Worm (Caenorhabditis elegans) whole organism, young adult: Measurements from ENCODE around the gene F53F4.11.

Source experiments
- B0261.1 ChIP-seq: sonication (generic microtip); optimal IDR thresholded peaks from 2 replicates; lab custom pipeline; 2016; ENCODE audit warnings: mild to moderate bottlenecking, missing genetic modification characterization, moderate library complexity, missing compliant biosample characterization
- B0336.3 ChIP-seq: fragments of 200-800 bp; sonication (Bioruptor generic); IDR thresholded peaks from 2 replicates; pipeline ENCODE4 v1.3.6; 2022; ENCODE audit warnings: missing genetic modification characterization, missing compliant biosample characterization
- C17E4.6 ChIP-seq: fragments of 200-800 bp; sonication (Bioruptor generic); IDR thresholded peaks from 2 replicates; pipeline ENCODE4 v1.3.6; 2022; ENCODE audit warnings: missing genetic modification reagents, missing genetic modification characterization, missing compliant biosample characterization
- F22D6.2 ChIP-seq: sonication (generic microtip); optimal IDR thresholded peaks from 2 replicates; lab custom pipeline; 2016; ENCODE audit warnings: mild to moderate bottlenecking, missing genetic modification characterization, missing compliant biosample characterization
- F33H1.4 ChIP-seq: fragments of 200-800 bp; sonication (Bioruptor generic); IDR thresholded peaks from 2 replicates; pipeline ENCODE4 v1.3.6; 2022; ENCODE audit warnings: missing genetic modification reagents, missing genetic modification characterization, missing compliant biosample characterization
- F37B4.10 ChIP-seq: fragments of 200-800 bp; sonication (Bioruptor generic); IDR thresholded peaks from 2 replicates; pipeline ENCODE4 v1.3.6; 2022; ENCODE audit warnings: missing genetic modification characterization, missing compliant biosample characterization
- F39B2.1 ChIP-seq: fragments of 200-800 bp; sonication (Bioruptor generic); IDR thresholded peaks from 2 replicates; pipeline ENCODE4 v1.3.6; 2022; ENCODE audit warnings: missing genetic modification reagents, missing genetic modification characterization, missing compliant biosample characterization
- F49E8.2 ChIP-seq: sonication (generic microtip); optimal IDR thresholded peaks from 3 replicates; lab custom pipeline; 2017; ENCODE audit warnings: missing genetic modification characterization, mild to moderate bottlenecking, missing compliant biosample characterization, antibody characterized with exemption, moderate library complexity; ENCODE audit not compliant: insufficient read depth
- F55B11.4 ChIP-seq: sonication (generic microtip); optimal IDR thresholded peaks from 2 replicates; lab custom pipeline; 2016; ENCODE audit warnings: missing compliant biosample characterization, missing genetic modification characterization, borderline replicate concordance; ENCODE audit not compliant: insufficient read depth
- K11D2.4 ChIP-seq: fragments of 200-800 bp; sonication (Bioruptor generic); IDR thresholded peaks from 2 replicates; pipeline ENCODE4 v1.3.6; 2022; ENCODE audit warnings: missing genetic modification reagents, missing genetic modification characterization, missing compliant biosample characterization
- T07F8.4 ChIP-seq: sonication (generic microtip); optimal IDR thresholded peaks from 2 replicates; lab custom pipeline; 2016; ENCODE audit warnings: mild to moderate bottlenecking, missing genetic modification characterization, moderate library complexity, missing compliant biosample characterization
- Y56A3A.18 ChIP-seq: fragments of 200-800 bp; sonication (Bioruptor generic); IDR thresholded peaks from 2 replicates; pipeline ENCODE4 v1.3.6; 2022; ENCODE audit warnings: missing genetic modification reagents, missing genetic modification characterization, missing compliant biosample characterization
- Y79H2A.3 ChIP-seq: fragments of 200-800 bp; sonication (Bioruptor generic); conservative IDR thresholded peaks from 2 replicates; pipeline ENCODE4 v1.3.6; 2022; ENCODE audit warnings: missing genetic modification reagents, missing genetic modification characterization, missing compliant biosample characterization
- Y95B8A.8 ChIP-seq: fragments of 200-800 bp; sonication (Bioruptor generic); IDR thresholded peaks from 2 replicates; pipeline ENCODE4 v1.3.6; 2022; ENCODE audit warnings: missing genetic modification reagents, missing genetic modification characterization, missing compliant biosample characterization
- ZK185.1 ChIP-seq: sonication (generic microtip); optimal IDR thresholded peaks from 2 replicates; lab custom pipeline; 2016; ENCODE audit warnings: mild to moderate bottlenecking, missing genetic modification characterization, missing compliant biosample characterization; ENCODE audit not compliant: poor library complexity, severe bottlenecking
- akir-1 ChIP-seq: fragments of 200-800 bp; sonication (Bioruptor generic); optimal IDR thresholded peaks from 2 replicates; lab custom pipeline; 2018; ENCODE audit warnings: mild to moderate bottlenecking, missing genetic modification characterization, moderate library complexity, missing compliant biosample characterization
- ama-1 ChIP-seq, 3 experiments: fragments of 150-350 bp in 1 of 3; sonication (generic microtip) in 2 of 3; optimal IDR thresholded peaks; 2 replicates each; lab custom pipeline; 2014 to 2018; ENCODE audit warnings: missing biosample characterization in 2 of 3, missing genetic modification characterization in 2 of 3, missing genetic modification reagents in 2 of 3
- ceh-100 ChIP-seq: fragments of 200-800 bp; sonication (Bioruptor generic); IDR thresholded peaks from 2 replicates; pipeline ENCODE4 v1.3.6; 2022; ENCODE audit warnings: missing genetic modification reagents, missing genetic modification characterization, missing compliant biosample characterization
- ceh-27 ChIP-seq: fragments of 200-800 bp; sonication (Bioruptor generic); optimal IDR thresholded peaks from 2 replicates; lab custom pipeline; 2018; ENCODE audit warnings: mild to moderate bottlenecking, missing genetic modification characterization, moderate library complexity, missing compliant biosample characterization
- ceh-40 ChIP-seq: fragments of 200-800 bp; sonication (Bioruptor generic); IDR thresholded peaks from 2 replicates; pipeline ENCODE4 v1.3.6; 2022; ENCODE audit warnings: missing genetic modification characterization, missing compliant biosample characterization
- ceh-79 ChIP-seq: sonication (generic microtip); optimal IDR thresholded peaks from 2 replicates; lab custom pipeline; 2017; ENCODE audit warnings: mild to moderate bottlenecking, missing genetic modification characterization, missing compliant biosample characterization
- die-1 ChIP-seq: sonication (generic microtip); optimal IDR thresholded peaks from 2 replicates; lab custom pipeline; 2016; ENCODE audit warnings: missing genotype, mild to moderate bottlenecking, missing genetic modification characterization, missing compliant biosample characterization
- dox-1 ChIP-seq: fragments of 200-800 bp; sonication (Bioruptor generic); IDR thresholded peaks from 2 replicates; pipeline ENCODE4 v1.3.6; 2022; ENCODE audit warnings: missing genetic modification reagents, missing genetic modification characterization, missing compliant biosample characterization
- egrh-3 ChIP-seq: fragments of 200-800 bp; sonication (Bioruptor generic); IDR thresholded peaks from 2 replicates; pipeline ENCODE4 v1.3.6; 2022; ENCODE audit warnings: missing genetic modification reagents, missing genetic modification characterization, missing compliant biosample characterization
- ekl-4 ChIP-seq: fragments of 200-800 bp; sonication (Bioruptor generic); IDR thresholded peaks from 2 replicates; pipeline ENCODE4 v1.3.6; 2022; ENCODE audit warnings: missing genetic modification reagents, missing genetic modification characterization, missing compliant biosample characterization
- fkh-3 ChIP-seq: sonication (generic microtip); optimal IDR thresholded peaks from 2 replicates; lab custom pipeline; 2016; ENCODE audit warnings: mild to moderate bottlenecking, missing genetic modification characterization, missing compliant biosample characterization
- him-1 ChIP-seq: sonication (generic microtip); optimal IDR thresholded peaks from 2 replicates; lab custom pipeline; 2016; ENCODE audit warnings: missing genotype, missing genetic modification reagents, missing genetic modification characterization, missing compliant biosample characterization
- lag-1 ChIP-seq: fragments of 200-800 bp; sonication (Bioruptor generic); IDR thresholded peaks from 2 replicates; pipeline ENCODE4 v1.3.6; 2022; ENCODE audit warnings: missing genetic modification reagents, missing genetic modification characterization, missing compliant biosample characterization
- lin-40 ChIP-seq: sonication (generic microtip); optimal IDR thresholded peaks from 2 replicates; lab custom pipeline; 2016; ENCODE audit warnings: missing genetic modification characterization, mild to moderate bottlenecking, missing compliant biosample characterization, missing genotype, missing genetic modification reagents
- lsy-27 ChIP-seq: sonication (generic microtip); optimal IDR thresholded peaks from 2 replicates; lab custom pipeline; 2017; ENCODE audit warnings: missing genetic modification characterization, mild to moderate bottlenecking, missing compliant biosample characterization, antibody characterized with exemption, missing genotype, borderline replicate concordance; ENCODE audit not compliant: insufficient read depth
- mel-28 ChIP-seq: sonication (generic microtip); optimal IDR thresholded peaks from 2 replicates; lab custom pipeline; 2016; ENCODE audit warnings: borderline replicate concordance, mild to moderate bottlenecking, missing genetic modification characterization, missing compliant biosample characterization
- nfya-2 ChIP-seq: fragments of 200-800 bp; sonication (Bioruptor generic); IDR thresholded peaks from 2 replicates; pipeline ENCODE4 v1.3.6; 2022; ENCODE audit warnings: missing genetic modification reagents, missing genetic modification characterization, missing compliant biosample characterization
- pbrm-1 ChIP-seq: fragments of 200-800 bp; sonication (Bioruptor generic); IDR thresholded peaks from 2 replicates; pipeline ENCODE4 v1.3.6; 2022; ENCODE audit warnings: missing genetic modification reagents, missing genetic modification characterization, missing compliant biosample characterization
- rpc-1 ChIP-seq, 2 experiments: fragments of 150-350 bp in 1 of 2; sonication (generic microtip) in 1 of 2; optimal IDR thresholded peaks; 2 replicates each; lab custom pipeline; 2014 to 2018; ENCODE audit warnings: missing biosample characterization in 1 of 2, missing genetic modification characterization in 1 of 2, missing genetic modification reagents in 1 of 2, missing genotype in 1 of 2
- sdz-38 ChIP-seq: sonication (generic microtip); optimal IDR thresholded peaks from 2 replicates; lab custom pipeline; 2016; ENCODE audit warnings: missing genotype, missing genetic modification characterization, missing compliant biosample characterization
- snpc-1.3 ChIP-seq: sonication (generic microtip); optimal IDR thresholded peaks from 2 replicates; lab custom pipeline; 2017; ENCODE audit warnings: missing genetic modification characterization, mild to moderate bottlenecking, missing compliant biosample characterization, antibody characterized with exemption, moderate library complexity, missing genotype, missing genetic modification reagents; ENCODE audit not compliant: insufficient read depth
- snpc-4 ChIP-seq, 5 experiments: fragments of 150-350 bp in 1 of 5; sonication (generic microtip) in 4 of 5; optimal IDR thresholded peaks; 2 replicates each; lab custom pipeline; 2014 to 2018; ENCODE audit warnings: missing genetic modification characterization in 5 of 5, missing biosample characterization in 3 of 5, antibody characterized with exemption in 2 of 5, mild to moderate bottlenecking in 2 of 5, missing compliant biosample characterization in 2 of 5, missing genotype in 2 of 5, moderate library complexity in 2 of 5, missing genetic modification reagents in 1 of 5
- somi-1 ChIP-seq: fragments of 200-800 bp; sonication (Bioruptor generic); optimal IDR thresholded peaks from 2 replicates; lab custom pipeline; 2018; ENCODE audit warnings: mild to moderate bottlenecking, missing genetic modification characterization, missing compliant biosample characterization
- sptf-2 ChIP-seq: fragments of 200-800 bp; sonication (Bioruptor generic); optimal IDR thresholded peaks from 2 replicates; lab custom pipeline; 2018; ENCODE audit warnings: mild to moderate bottlenecking, missing genetic modification characterization, missing compliant biosample characterization
- tbp1 ChIP-seq: fragments of 200-800 bp; sonication (Bioruptor generic); optimal IDR thresholded peaks from 2 replicates; lab custom pipeline; 2018; ENCODE audit warnings: mild to moderate bottlenecking, missing genetic modification characterization, missing compliant biosample characterization
- zfh-2 ChIP-seq: fragments of 200-800 bp; sonication (Bioruptor generic); conservative IDR thresholded peaks from 2 replicates; pipeline ENCODE4 v1.3.6; 2022; ENCODE audit warnings: missing genetic modification reagents, missing genetic modification characterization, missing compliant biosample characterization
- ztf-18 ChIP-seq: sonication (generic microtip); optimal IDR thresholded peaks from 2 replicates; lab custom pipeline; 2016; ENCODE audit warnings: missing genotype, mild to moderate bottlenecking, missing genetic modification characterization, missing compliant biosample characterization
- ztf-22 ChIP-seq: fragments of 200-800 bp; sonication (Bioruptor generic); optimal IDR thresholded peaks from 2 replicates; lab custom pipeline; 2018; ENCODE audit warnings: mild to moderate bottlenecking, missing genetic modification characterization, moderate library complexity, missing compliant biosample characterization
- ztf-26 ChIP-seq: sonication (generic microtip); optimal IDR thresholded peaks from 2 replicates; lab custom pipeline; 2017; ENCODE audit warnings: missing genetic modification characterization, missing compliant biosample characterization

Gene F53F4.11

ce11 chrV:13659219-13659618, 34.9 kb upstream of the F53F4.11 start:
- TF ChIP-seq die-1 (tag; lab: Kevin White, UChicago) (no peak), tbp1 (GFP tag; lab: Kevin White, UChicago) (peak; percentile 8), sptf-2 (GFP tag; lab: Kevin White, UChicago) (no peak)

- TF ChIP-seq tbp1 (GFP tag; lab: Kevin White, UChicago) (peak; percentile 61), fkh-3 (no peak), Y79H2A.3 (GFP tag; lab: Robert Waterston, UW) (no peak), B0261.1 (tag; lab: Kevin White, UChicago) (no peak), lag-1 (GFP tag; lab: Robert Waterston, UW) (no peak), pbrm-1 (GFP tag; lab: Robert Waterston, UW) (peak; percentile 64), akir-1 (GFP tag; lab: Kevin White, UChicago) (no peak), ztf-18 (tag; lab: Kevin White, UChicago) (peak; percentile 24), F49E8.2 (tag; lab: Kevin White, UChicago) (no peak), nfya-2 (GFP tag; lab: Robert Waterston, UW) (no peak), K11D2.4 (GFP tag; lab: Robert Waterston, UW) (peak; percentile 91), F22D6.2 (tag; lab: Kevin White, UChicago) (peak; percentile 94), sdz-38 (tag; lab: Kevin White, UChicago) (no peak), Y95B8A.8 (GFP tag; lab: Robert Waterston, UW) (peak; percentile 76), ceh-40 (GFP tag; lab: Robert Waterston, UW) (no peak), mel-28 (tag; lab: Kevin White, UChicago) (no peak), him-1 (no peak), somi-1 (peak; percentile 97), ztf-22 (GFP tag; lab: Kevin White, UChicago) (peak; percentile 96), ekl-4 (GFP tag; lab: Robert Waterston, UW) (peak; percentile 66), dox-1 (GFP tag; lab: Robert Waterston, UW) (peak; percentile 80), ZK185.1 (tag; lab: Kevin White, UChicago) (peak; percentile 67), ceh-27 (peak; percentile 18), rpc-1 (optimal IDR thresholded peaks at IDR 0.05; lab: Kevin White, UChicago) (no peak), rpc-1 (tag; optimal IDR thresholded peaks at IDR 0.05; lab: Kevin White, UChicago) (no peak), F37B4.10 (GFP tag; lab: Robert Waterston, UW) (peak; percentile 90; the same call in 1 of the 2 replicates), ama-1 (optimal IDR thresholded peaks at IDR 0.05; lab: Kevin White, UChicago) (peak; percentile 60), ama-1 (GFP tag; optimal IDR thresholded peaks at IDR 0.05; lab: Kevin White, UChicago) (no peak), egrh-3 (GFP tag; lab: Robert Waterston, UW) (no peak), snpc-4 (GFP tag; optimal IDR thresholded peaks at IDR 0.05; lab: Kevin White, UChicago) (no peak), snpc-4 (tag; optimal IDR thresholded peaks at IDR 0.05; lab: Kevin White, UChicago) (peak in 2 of 4 experiments; percentile 28 to 51), F39B2.1 (GFP tag; lab: Robert Waterston, UW) (no peak), C17E4.6 (GFP tag; lab: Robert Waterston, UW) (no peak), T07F8.4 (no peak), F33H1.4 (GFP tag; lab: Robert Waterston, UW) (peak; percentile 25), lsy-27 (tag; lab: Kevin White, UChicago) (no peak), lin-40 (peak; percentile 92), ceh-79 (no peak), F55B11.4 (no peak), B0336.3 (no peak; the same call in none of the 2 replicates), snpc-1.3 (no peak), ceh-100 (GFP tag; lab: Robert Waterston, UW) (no peak), ztf-26 (tag; lab: Kevin White, UChicago) (peak; percentile 96), zfh-2 (GFP tag; lab: Robert Waterston, UW) (peak; percentile 61; the same call in 1 of the 2 replicates), Y56A3A.18 (GFP tag; lab: Robert Waterston, UW) (no peak; the same call in 1 of the 2 replicates)
Measured at ce11 chrV:13658577-13658976, 34.3 kb upstream of the F53F4.11 start.
